Worm (Caenorhabditis elegans): ENCODE data around the gene idpp-11.

DNA sequence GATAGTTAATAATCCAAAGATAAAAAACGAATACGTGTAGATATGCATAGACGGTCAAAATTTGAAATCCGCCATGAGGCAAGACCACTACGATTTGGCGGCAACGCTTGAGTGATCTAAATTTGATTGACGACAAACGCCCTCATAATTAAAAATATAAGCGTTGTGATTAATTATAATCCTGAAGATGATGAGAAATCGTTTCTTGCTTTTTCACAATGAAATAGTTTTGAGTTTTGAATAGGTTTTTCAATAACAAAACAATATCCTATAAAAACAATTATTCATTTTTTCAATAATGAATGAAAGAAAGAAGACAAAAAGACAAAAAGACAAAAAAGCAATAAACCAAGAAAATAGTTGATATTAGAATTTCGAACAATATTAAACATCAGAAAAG is 5.1 kb downstream of the idpp-11 start, which contains the start of gene C54D2.6:
- TF ChIP-seq klf-2 (GFP tag; conservative IDR thresholded peaks at IDR 0.05) (no peak), ref-1 (GFP tag; conservative IDR thresholded peaks at IDR 0.05) (no peak), ztf-29 (GFP tag; IDR thresholded peaks at IDR 0.05) (no peak), T22C8.4 (GFP tag; IDR thresholded peaks at IDR 0.05) (no peak), ztf-23 (GFP tag; IDR thresholded peaks at IDR 0.05) (no peak), flt-1 (GFP tag; IDR thresholded peaks at IDR 0.05) (no peak)

Measured in whole organism, midembryonic.